Fruit fly (Drosophila melanogaster) whole organism, embryonic: Measurements from ENCODE around the gene CG4629.

ENCODE experiments used
- CG10979 ChIP-seq: fragments of 200-800 bp; sonication (Bioruptor generic); optimal IDR thresholded peaks from 2 replicates; lab custom pipeline; 2018; ENCODE audit warnings: missing biosample characterization, mild to moderate bottlenecking, missing genetic modification characterization, moderate library complexity
- CG12769 ChIP-seq: fragments of 200-800 bp; sonication (Bioruptor generic); optimal IDR thresholded peaks from 2 replicates; lab custom pipeline; 2019; ENCODE audit warnings: missing biosample characterization, mild to moderate bottlenecking, missing genetic modification characterization, moderate library complexity
- CG13624 ChIP-seq: fragments of 200-800 bp; sonication (Bioruptor generic); optimal IDR thresholded peaks from 2 replicates; lab custom pipeline; 2016; ENCODE audit warnings: missing biosample characterization, missing genetic modification characterization
- CG14050 ChIP-seq: fragments of 200-800 bp; sonication (Bioruptor generic); IDR thresholded peaks from 3 replicates; pipeline ENCODE4 v1.3.6; 2022; ENCODE audit warnings: missing biosample characterization, missing genetic modification characterization
- CG1603 ChIP-seq: fragments of 200-800 bp; sonication (Bioruptor generic); optimal IDR thresholded peaks from 2 replicates; lab custom pipeline; 2019; ENCODE audit warnings: missing biosample characterization, mild to moderate bottlenecking, missing genetic modification characterization, moderate library complexity
- CG16813 ChIP-seq: fragments of 200-800 bp; sonication (Bioruptor generic); IDR thresholded peaks from 3 replicates; pipeline ENCODE4 v1.3.6; 2022; ENCODE audit warnings: missing biosample characterization, missing genetic modification characterization; ENCODE audit not compliant: partially characterized antibody
- CG18476 ChIP-seq: fragments of 200-800 bp; sonication (Bioruptor generic); optimal IDR thresholded peaks from 2 replicates; lab custom pipeline; 2016; ENCODE audit warnings: missing biosample characterization, mild to moderate bottlenecking, missing genetic modification characterization
- CG2199 ChIP-seq: fragments of 200-800 bp; sonication (Bioruptor generic); IDR thresholded peaks from 3 replicates; pipeline ENCODE4 v1.3.6; 2022; ENCODE audit warnings: missing biosample characterization, missing genetic modification characterization
- CG31441 ChIP-seq: fragments of 200-800 bp; sonication (Bioruptor generic); IDR thresholded peaks from 2 replicates; pipeline ENCODE4 v1.3.6; 2022; ENCODE audit warnings: missing biosample characterization, missing genetic modification characterization
- CG3407 ChIP-seq: fragments of 200-800 bp; sonication (Bioruptor generic); optimal IDR thresholded peaks from 2 replicates; lab custom pipeline; 2018; ENCODE audit warnings: missing biosample characterization, mild to moderate bottlenecking, missing genetic modification characterization
- CG34422 ChIP-seq: fragments of 200-800 bp; sonication (Bioruptor generic); IDR thresholded peaks from 3 replicates; pipeline ENCODE4 v1.3.6; 2022; ENCODE audit warnings: missing biosample characterization, missing genetic modification characterization
- CG3847 ChIP-seq: fragments of 200-800 bp; sonication (Bioruptor generic); IDR thresholded peaks from 2 replicates; pipeline ENCODE4 v1.3.6; 2022; ENCODE audit warnings: missing biosample characterization, missing genetic modification characterization
- CG4328 ChIP-seq: fragments of 200-800 bp; sonication (Bioruptor generic); optimal IDR thresholded peaks from 3 replicates; lab custom pipeline; 2017; ENCODE audit warnings: missing biosample characterization, missing genetic modification reagents, missing genetic modification characterization
- CG4424 ChIP-seq: fragments of 200-800 bp; sonication (Bioruptor generic); optimal IDR thresholded peaks from 3 replicates; lab custom pipeline; 2016; ENCODE audit warnings: missing biosample characterization, missing genetic modification characterization
- CG5180 ChIP-seq: fragments of 200-800 bp; sonication (Bioruptor generic); optimal IDR thresholded peaks from 3 replicates; lab custom pipeline; 2017; ENCODE audit warnings: missing biosample characterization, missing genetic modification characterization, mild to moderate bottlenecking, moderate library complexity, missing genetic modification reagents
- CG6765 ChIP-seq: fragments of 200-800 bp; sonication (Bioruptor generic); optimal IDR thresholded peaks from 3 replicates; lab custom pipeline; 2017; ENCODE audit warnings: missing biosample characterization, mild to moderate bottlenecking, missing genetic modification characterization
- CG7928 ChIP-seq: fragments of 200-800 bp; sonication (Bioruptor generic); optimal IDR thresholded peaks from 2 replicates; lab custom pipeline; 2017; ENCODE audit warnings: missing biosample characterization, mild to moderate bottlenecking, missing genetic modification characterization
- CG8290 ChIP-seq, 3 experiments: fragments of 200-800 bp; sonication (Bioruptor generic); optimal IDR thresholded peaks; 2 replicates each; lab custom pipeline; 2016 to 2019; ENCODE audit warnings: missing biosample characterization in 3 of 3, missing genetic modification characterization in 3 of 3, mild to moderate bottlenecking in 2 of 3, moderate library complexity in 1 of 3
- CG9727 ChIP-seq: fragments of 200-800 bp; sonication (Bioruptor generic); optimal IDR thresholded peaks from 3 replicates; lab custom pipeline; 2017; ENCODE audit warnings: missing biosample characterization, mild to moderate bottlenecking, missing genetic modification characterization
- CTCF ChIP-seq: fragments of 200-800 bp; sonication (Bioruptor generic); optimal IDR thresholded peaks from 2 replicates; lab custom pipeline; 2017; ENCODE audit warnings: missing biosample characterization, mild to moderate bottlenecking, missing genetic modification characterization, moderate library complexity
- Dbx ChIP-seq: fragments of 200-800 bp; sonication (Bioruptor generic); IDR thresholded peaks from 3 replicates; pipeline ENCODE4 v1.3.6; 2022; ENCODE audit warnings: missing biosample characterization, missing genetic modification characterization
- Dip3 ChIP-seq: fragments of 200-800 bp; sonication (Bioruptor generic); optimal IDR thresholded peaks from 3 replicates; lab custom pipeline; 2016; ENCODE audit warnings: missing biosample characterization, missing genetic modification characterization
- E2f1 ChIP-seq: fragments of 200-800 bp; sonication (Bioruptor generic); IDR thresholded peaks from 2 replicates; pipeline ENCODE4 v1.3.6; 2022; ENCODE audit warnings: missing biosample characterization, missing genetic modification characterization
- Med ChIP-seq: fragments of 200-800 bp; sonication (Bioruptor generic); peaks from one replicate; lab custom pipeline; 2016; ENCODE audit warnings: missing biosample characterization, missing genetic modification characterization, mild to moderate bottlenecking, inconsistent platforms, moderate library complexity
- Nf-YB ChIP-seq: fragments of 200-800 bp; sonication (Bioruptor generic); optimal IDR thresholded peaks from 3 replicates; lab custom pipeline; 2019; ENCODE audit warnings: missing biosample characterization, mild to moderate bottlenecking, missing genetic modification characterization, moderate library complexity
- Pdp1 ChIP-seq, 2 experiments: fragments of 200-800 bp; sonication (Bioruptor generic); optimal IDR thresholded peaks; 3 replicates each; lab custom pipeline; 2016; ENCODE audit warnings: missing biosample characterization in 2 of 2, missing genetic modification characterization in 2 of 2, mild to moderate bottlenecking in 1 of 2, moderate library complexity in 1 of 2
- Side ChIP-seq: fragments of 200-800 bp; sonication (Bioruptor generic); optimal IDR thresholded peaks from 2 replicates; lab custom pipeline; 2016; ENCODE audit warnings: missing biosample characterization, missing genetic modification characterization
- Tbp ChIP-seq: fragments of >200 bp; optimal IDR thresholded peaks from 2 replicates; lab custom pipeline; 2018; ENCODE audit warnings: missing biosample characterization, missing genetic modification characterization
- YL-1 ChIP-seq: fragments of 200-800 bp; sonication (Bioruptor generic); optimal IDR thresholded peaks from 3 replicates; lab custom pipeline; 2017; ENCODE audit warnings: missing biosample characterization, mild to moderate bottlenecking, missing genetic modification characterization
- bbx ChIP-seq: fragments of 200-800 bp; sonication (Bioruptor generic); IDR thresholded peaks from 2 replicates; pipeline ENCODE4 v1.3.6; 2022; ENCODE audit warnings: missing biosample characterization, missing genetic modification characterization; ENCODE audit not compliant: partially characterized antibody
- chinmo ChIP-seq: fragments of 200-800 bp; sonication (Bioruptor generic); IDR thresholded peaks from 4 replicates; pipeline ENCODE4 v1.3.6; 2022; ENCODE audit warnings: missing biosample characterization, missing genetic modification characterization; ENCODE audit not compliant: partially characterized antibody
- danr ChIP-seq: fragments of 200-800 bp; sonication (Bioruptor generic); IDR thresholded peaks from 2 replicates; pipeline ENCODE4 v1.3.6; 2022; ENCODE audit warnings: missing biosample characterization, missing genetic modification characterization
- disco-r ChIP-seq: fragments of 200-800 bp; sonication (Bioruptor generic); optimal IDR thresholded peaks from 2 replicates; lab custom pipeline; 2016; ENCODE audit warnings: missing biosample characterization, missing genetic modification characterization
- eve ChIP-seq, 2 experiments: fragments of >200 bp; optimal IDR thresholded peaks; 2 replicates each; lab custom pipeline; 2017; ENCODE audit warnings: missing biosample characterization in 2 of 2, missing genetic modification characterization in 2 of 2
- ewg ChIP-seq: fragments of 200-800 bp; sonication (Bioruptor generic); optimal IDR thresholded peaks from 3 replicates; lab custom pipeline; 2017; ENCODE audit warnings: mild to moderate bottlenecking, missing biosample characterization, missing genetic modification reagents, missing genetic modification characterization
- fru ChIP-seq: fragments of >200 bp; optimal IDR thresholded peaks from 2 replicates; lab custom pipeline; 2017
- gfzf ChIP-seq: fragments of 200-800 bp; sonication (Bioruptor generic); optimal IDR thresholded peaks from 2 replicates; lab custom pipeline; 2016; ENCODE audit warnings: missing biosample characterization, mild to moderate bottlenecking, missing genetic modification characterization, moderate library complexity
- lola ChIP-seq, 3 experiments: fragments of >200 bp in 2 of 3; fragments of 200-800 bp in 1 of 3; sonication (Bioruptor generic) in 1 of 3; optimal IDR thresholded peaks; 2 replicates each; lab custom pipeline; 2017 to 2019; ENCODE audit warnings: missing biosample characterization in 3 of 3, missing genetic modification characterization in 3 of 3, mild to moderate bottlenecking in 1 of 3, moderate library complexity in 1 of 3
- mld ChIP-seq: fragments of 200-800 bp; sonication (Bioruptor generic); IDR thresholded peaks from 3 replicates; pipeline ENCODE4 v1.3.6; 2022; ENCODE audit warnings: missing biosample characterization, missing genetic modification characterization; ENCODE audit not compliant: partially characterized antibody
- nmo ChIP-seq: fragments of 200-800 bp; sonication (Bioruptor generic); optimal IDR thresholded peaks from 2 replicates; lab custom pipeline; 2018; ENCODE audit warnings: missing biosample characterization, mild to moderate bottlenecking, missing genetic modification characterization, moderate library complexity
- nom ChIP-seq: fragments of 200-800 bp; sonication (Bioruptor generic); optimal IDR thresholded peaks from 2 replicates; lab custom pipeline; 2017; ENCODE audit warnings: missing biosample characterization, missing genetic modification characterization, mild to moderate bottlenecking, moderate library complexity, missing genetic modification reagents
- prd ChIP-seq, 3 experiments: fragments of >200 bp in 2 of 3; fragments of 200-800 bp in 1 of 3; sonication (Bioruptor generic) in 1 of 3; optimal IDR thresholded peaks in 2 of 3; IDR thresholded peaks in 1 of 3; 2 replicates in 2 of 3; 3 replicates in 1 of 3; pipeline versions ENCODE4 v1.3.6 to Lab custom; 2017 to 2022; ENCODE audit warnings: missing biosample characterization in 1 of 3, missing genetic modification characterization in 1 of 3
- slbo ChIP-seq: fragments of 200-800 bp; sonication (Bioruptor generic); IDR thresholded peaks from 2 replicates; pipeline ENCODE4 v1.3.6; 2022; ENCODE audit warnings: missing biosample characterization, missing genetic modification characterization
- tll ChIP-seq, 2 experiments: fragments of 200-800 bp in 1 of 2; fragments of >200 bp in 1 of 2; sonication (Bioruptor generic) in 1 of 2; optimal IDR thresholded peaks; 2 replicates each; lab custom pipeline; 2017 to 2019; ENCODE audit warnings: missing biosample characterization in 2 of 2, missing genetic modification characterization in 2 of 2, mild to moderate bottlenecking in 1 of 2, moderate library complexity in 1 of 2
- toy ChIP-seq: fragments of 200-800 bp; sonication (Bioruptor generic); IDR thresholded peaks from 2 replicates; pipeline ENCODE4 v1.3.6; 2022; ENCODE audit warnings: missing biosample characterization, missing genetic modification characterization

CG4629 gene

dm6 chr2L:1118880-1119809 is 16.8 kb upstream of the CG4629 start (continued):
- TF ChIP-seq CG6765 (GFP tag; lab: Kevin White, UChicago) (peak; percentile 45), Tbp (GFP tag; lab: Kevin White, UChicago) (no peak), eve (GFP tag; optimal IDR thresholded peaks at IDR 0.05; lab: Kevin White, UChicago) (no peak), CG14050 (GFP tag; lab: Robert Waterston, UW) (peak; percentile 66), CG13624 (GFP tag; lab: Kevin White, UChicago) (peak; percentile 74)

dm6 chr2L:1118149-1118548 is 15.8 kb upstream of the CG4629 start:
- TF ChIP-seq CG3847 (GFP tag; lab: Robert Waterston, UW) (0 out of 2 replicates have a peak, but pooled peaks have one; percentile 7), ewg (GFP tag; lab: Kevin White, UChicago) (peak; percentile 21), Nf-YB (GFP tag; lab: Kevin White, UChicago) (no peak), disco-r (GFP tag; lab: Kevin White, UChicago) (no peak), CG8290 (GFP tag; optimal IDR thresholded peaks at IDR 0.05; lab: Kevin White, UChicago) (no peak), CG8290 (tag; optimal IDR thresholded peaks at IDR 0.05; lab: Kevin White, UChicago) (peak in 1 of 2 experiments; percentile 20), CG34422 (GFP tag; lab: Robert Waterston, UW) (0 out of 3 replicates have a peak, but pooled peaks have one; percentile 21), nom (no peak), chinmo (0 out of 4 replicates have a peak, but pooled peaks have one; percentile 11), CG31441 (GFP tag; lab: Robert Waterston, UW) (no peak), slbo (GFP tag; lab: Robert Waterston, UW) (0 out of 2 replicates have a peak, but pooled peaks have one; percentile 11), tll (GFP tag; optimal IDR thresholded peaks at IDR 0.05; lab: Kevin White, UChicago) (no peak), fru (lab: Kevin White, UChicago) (no peak), CG7928 (no peak), CG18476 (GFP tag; lab: Kevin White, UChicago) (no peak), CG5180 (GFP tag; lab: Kevin White, UChicago) (no peak), Pdp1 (GFP tag; optimal IDR thresholded peaks at IDR 0.05; lab: Kevin White, UChicago) (peak in 1 of 2 experiments; percentile 32), CG9727 (GFP tag; lab: Kevin White, UChicago) (peak; percentile 32), CG4328 (GFP tag; lab: Kevin White, UChicago) (no peak), gfzf (GFP tag; lab: Kevin White, UChicago) (peak; percentile 11), Dip3 (GFP tag; lab: Kevin White, UChicago) (no peak), CG10979 (no peak), CG3407 (GFP tag; lab: Kevin White, UChicago) (peak; percentile 36), danr (no peak), CG16813 (GFP tag; lab: Robert Waterston, UW) (peak; percentile 36; the same call in 1 of the 3 replicates), mld (GFP tag; lab: Robert Waterston, UW) (no peak), Med (GFP tag; lab: Kevin White, UChicago) (no peak), Dbx (GFP tag; lab: Robert Waterston, UW) (0 out of 3 replicates have a peak, but pooled peaks have one; percentile 31), toy (GFP tag; lab: Robert Waterston, UW) (no peak), CG4424 (GFP tag; lab: Kevin White, UChicago) (no peak), prd (optimal IDR thresholded peaks at IDR 0.05; lab: Kevin White, UChicago) (no peak), prd (GFP tag; IDR thresholded peaks at IDR 0.05; lab: Robert Waterston, UW) (0 out of 3 replicates have a peak, but pooled peaks have one; percentile 30), bbx (no peak), CG2199 (0 out of 3 replicates have a peak, but pooled peaks have one; percentile 52), YL-1 (GFP tag; lab: Kevin White, UChicago) (peak; percentile 2), Side (GFP tag; lab: Kevin White, UChicago) (no peak), lola (GFP tag; optimal IDR thresholded peaks at IDR 0.05; lab: Kevin White, UChicago) (no peak), nmo (GFP tag; lab: Kevin White, UChicago) (no peak), CG1603 (tag; lab: Kevin White, UChicago) (no peak), E2f1 (GFP tag; lab: Robert Waterston, UW) (0 out of 2 replicates have a peak, but pooled peaks have one; percentile 22), CTCF (GFP tag; lab: Kevin White, UChicago) (peak; percentile 63), CG12769 (tag; lab: Kevin White, UChicago) (peak; percentile 91)
